Worm (Caenorhabditis elegans) whole organism, L4/young adult: Measurements from ENCODE around the gene F54B8.1.
"Not testable (repeated sequence)": the region's sequence is repeated elsewhere in the genome, so short reads cannot be mapped to it uniquely, and the experiment has no call there.

Experiments used
- W03F9.2 ChIP-seq: fragments of 150-350 bp; optimal IDR thresholded peaks from 2 replicates; lab custom pipeline; 2014; ENCODE audit warnings: missing biosample characterization, missing genetic modification characterization
- dao-5 ChIP-seq: sonication (generic microtip); optimal IDR thresholded peaks from 2 replicates; lab custom pipeline; 2016; ENCODE audit warnings: missing genotype, missing genetic modification characterization, moderate library complexity, missing compliant biosample characterization
- him-1 ChIP-seq: sonication (generic microtip); optimal IDR thresholded peaks from 2 replicates; lab custom pipeline; 2016; ENCODE audit warnings: missing genotype, missing genetic modification reagents, missing genetic modification characterization, missing compliant biosample characterization

Gene F54B8.1

ce11 chrV:15850276-15850811 lies 39.8 kb downstream of the F54B8.1 start, which contains the start of gene srh-147:
TSS of gene srh-147 (minus strand) at chrV:15850326.
- TF ChIP-seq him-1, dao-5, W03F9.2 (tag; lab: Kevin White, UChicago): not testable (repeated sequence)

ce11 chrV:15858292-15858691 lies 47.7 kb downstream of the F54B8.1 start, which contains the start of gene srh-148:
TSS of gene srh-148 (minus strand) at chrV:15858392.
- no peak for TF ChIP-seq him-1 (tag; lab: Kevin White, UChicago)
- TF ChIP-seq dao-5 (tag; lab: Kevin White, UChicago): no peak
- no peak for TF ChIP-seq W03F9.2 (tag; lab: Kevin White, UChicago)
